Fruit fly (Drosophila melanogaster): Measurements from ENCODE around the gene CG3149.

CG3149 gene

dm6 chrX:5695035-5695434 lies at the start of gene CG3149:
Gene CG3149, minus strand, starts transcription at chrX:5695205.
- no peak for TF ChIP-seq noc (tag; optimal IDR thresholded peaks at IDR 0.05)

- no peak for TF ChIP-seq noc (tag; optimal IDR thresholded peaks at IDR 0.05)
Measured at dm6 chrX:5744277-5744846, 49.4 kb upstream of the CG3149 start.

- TF ChIP-seq noc (tag; optimal IDR thresholded peaks at IDR 0.05) = no peak
Measured at dm6 chrX:5741625-5742024, 46.6 kb upstream of the CG3149 start.

dm6 chrX:5737676-5738220 lies 42.7 kb upstream of the CG3149 start, which contains the start of gene Snx27:
Gene Snx27, minus strand, starts transcription at chrX:5738031.
- peak; percentile 46 for TF ChIP-seq noc (tag; optimal IDR thresholded peaks at IDR 0.05)

dm6 chrX:5737157-5737556 lies 42.2 kb upstream of the CG3149 start:
- no peak for TF ChIP-seq noc (tag; optimal IDR thresholded peaks at IDR 0.05)

- TF ChIP-seq noc (tag; optimal IDR thresholded peaks at IDR 0.05) = peak; percentile 97
Measured at dm6 chrX:5735268-5735941, 40.4 kb upstream of the CG3149 start.

dm6 chrX:5732440-5732839 lies 37.4 kb upstream of the CG3149 start, which contains the start of gene CG15773:
Gene CG15773, plus strand, starts transcription at chrX:5732740.
- no peak for TF ChIP-seq noc (tag; optimal IDR thresholded peaks at IDR 0.05)

- no peak for TF ChIP-seq noc (tag; optimal IDR thresholded peaks at IDR 0.05)
Measured at dm6 chrX:5724744-5725185, 29.8 kb upstream of the CG3149 start.

dm6 chrX:5724151-5724699 lies 29.2 kb upstream of the CG3149 start:
- no peak for TF ChIP-seq noc (tag; optimal IDR thresholded peaks at IDR 0.05)

dm6 chrX:5723577-5723976 lies 28.6 kb upstream of the CG3149 start:
- TF ChIP-seq noc (tag; optimal IDR thresholded peaks at IDR 0.05) = no peak

- peak; percentile 98 for TF ChIP-seq noc (tag; optimal IDR thresholded peaks at IDR 0.05)
Measured at dm6 chrX:5718476-5719012, 23.5 kb upstream of the CG3149 start.

- no peak for TF ChIP-seq noc (tag; optimal IDR thresholded peaks at IDR 0.05)
Measured at dm6 chrX:5717741-5718475, 22.9 kb upstream of the CG3149 start, which contains the start of gene CG33080. Gene CG33080, minus strand, starts transcription at chrX:5717778.

dm6 chrX:5715455-5716227 lies 20.6 kb upstream of the CG3149 start:
- peak; percentile 95 for TF ChIP-seq noc (tag; optimal IDR thresholded peaks at IDR 0.05)

dm6 chrX:5714786-5715185 lies 19.8 kb upstream of the CG3149 start:
- no peak for TF ChIP-seq noc (tag; optimal IDR thresholded peaks at IDR 0.05)

- TF ChIP-seq noc (tag; optimal IDR thresholded peaks at IDR 0.05) = no peak
Measured at dm6 chrX:5712966-5713365, 18.0 kb upstream of the CG3149 start.

All from whole organism, larva.